Worm (Caenorhabditis elegans): ENCODE data around the gene spig-6.

DNA sequence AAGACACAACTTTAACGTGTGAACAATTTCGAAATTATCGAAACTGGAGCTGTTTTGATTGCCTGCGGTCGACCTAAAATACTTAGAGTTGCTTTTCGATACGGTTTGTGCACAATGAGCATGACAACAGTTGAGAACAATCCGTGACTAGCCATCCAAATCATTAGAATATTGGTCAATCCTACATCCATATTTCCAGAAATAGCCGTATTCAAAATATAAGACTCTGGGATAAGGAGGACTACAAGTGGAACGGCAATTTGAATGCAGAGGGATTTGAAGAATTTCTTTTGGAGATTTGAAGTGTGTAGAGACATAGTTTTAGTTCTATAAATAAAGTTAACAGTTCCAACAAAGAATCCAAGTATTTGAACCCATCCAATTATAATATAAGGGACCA, 22.0 kb upstream of the spig-6 start:
- no peak for TF ChIP-seq cog-1 (tag; optimal IDR thresholded peaks at IDR 0.05)
- TF ChIP-seq flt-1 (GFP tag; IDR thresholded peaks at IDR 0.05), result no peak
- no peak for TF ChIP-seq klf-2 (GFP tag; conservative IDR thresholded peaks at IDR 0.05)
- no peak for TF ChIP-seq ref-1 (GFP tag; conservative IDR thresholded peaks at IDR 0.05)
- TF ChIP-seq ztf-29 (GFP tag; IDR thresholded peaks at IDR 0.05), result no peak
- no peak for TF ChIP-seq T22C8.4 (GFP tag; IDR thresholded peaks at IDR 0.05)
- TF ChIP-seq ztf-23 (GFP tag; IDR thresholded peaks at IDR 0.05), result no peak
- no peak for TF ChIP-seq med-1 (GFP tag; optimal IDR thresholded peaks at IDR 0.05; ENCODE audit: insufficient read depth)
- no peak for TF ChIP-seq tab-1 (GFP tag; IDR thresholded peaks at IDR 0.05)

Measured in whole organism, midembryonic.